Fruit fly (Drosophila melanogaster) whole organism, wandering third instar larva: ENCODE data around the gene CG13474.

Source experiments
- Dfd ChIP-seq: fragments of >200 bp; optimal IDR thresholded peaks from 2 replicates; lab custom pipeline; 2017; ENCODE audit warnings: missing biosample characterization, missing genetic modification characterization
- ey ChIP-seq: fragments of 200-800 bp; sonication (Bioruptor generic); optimal IDR thresholded peaks from 2 replicates; lab custom pipeline; 2016; ENCODE audit warnings: missing biosample characterization, missing genetic modification characterization
- pan ChIP-seq: fragments of >200 bp; optimal IDR thresholded peaks from 2 replicates; lab custom pipeline; 2017
- psq ChIP-seq: fragments of 200-800 bp; sonication (Bioruptor generic); optimal IDR thresholded peaks from 3 replicates; lab custom pipeline; 2017; ENCODE audit warnings: missing biosample characterization, mild to moderate bottlenecking, missing genetic modification characterization, moderate library complexity
- usp ChIP-seq: fragments of >200 bp; optimal IDR thresholded peaks from 2 replicates; lab custom pipeline; 2017; ENCODE audit warnings: missing biosample characterization, missing genetic modification characterization

DNA sequence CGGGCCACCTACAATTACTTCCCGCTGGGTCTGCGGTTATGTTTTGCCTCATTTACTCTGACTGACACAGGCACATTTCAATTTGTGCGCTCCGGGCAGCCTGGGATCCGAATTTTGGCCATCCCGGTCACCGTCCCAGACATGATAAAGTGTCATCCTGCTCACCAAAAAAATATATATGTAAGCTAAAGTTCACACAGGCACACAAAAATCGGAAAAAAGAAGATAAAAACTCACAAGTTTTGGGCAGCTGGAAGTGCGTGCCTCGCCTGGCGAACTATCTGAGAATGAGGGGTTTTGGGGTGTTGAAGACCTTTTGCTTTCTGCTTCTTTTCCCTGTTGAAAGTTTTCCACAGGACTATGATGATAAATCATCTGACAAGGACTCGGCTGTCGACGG lies 10.7 kb downstream of the CG13474 start:
- TF ChIP-seq ey (no peak), usp (no peak), pan (no peak), psq (GFP tag; lab: Kevin White, UChicago) (no peak), Dfd (GFP tag; lab: Kevin White, UChicago) (no peak)
